Worm (Caenorhabditis elegans) whole organism, young adult: ENCODE data around the gene degt-1.

ENCODE experiments used
- F23B12.7 ChIP-seq: sonication (generic microtip); optimal IDR thresholded peaks from 2 replicates; lab custom pipeline; 2017; ENCODE audit warnings: missing genetic modification characterization, mild to moderate bottlenecking, missing compliant biosample characterization, antibody characterized with exemption, moderate library complexity; ENCODE audit not compliant: insufficient read depth
- F39B2.1 ChIP-seq: fragments of 200-800 bp; sonication (Bioruptor generic); IDR thresholded peaks from 2 replicates; pipeline ENCODE4 v1.3.6; 2022; ENCODE audit warnings: missing genetic modification reagents, missing genetic modification characterization, missing compliant biosample characterization
- F55B11.4 ChIP-seq: sonication (generic microtip); optimal IDR thresholded peaks from 2 replicates; lab custom pipeline; 2016; ENCODE audit warnings: missing compliant biosample characterization, missing genetic modification characterization, borderline replicate concordance; ENCODE audit not compliant: insufficient read depth
- T07F8.4 ChIP-seq: sonication (generic microtip); optimal IDR thresholded peaks from 2 replicates; lab custom pipeline; 2016; ENCODE audit warnings: mild to moderate bottlenecking, missing genetic modification characterization, moderate library complexity, missing compliant biosample characterization
- T26A5.8 ChIP-seq: sonication (generic microtip); optimal IDR thresholded peaks from 2 replicates; lab custom pipeline; 2016; ENCODE audit warnings: missing genetic modification characterization, missing compliant biosample characterization
- Y56A3A.18 ChIP-seq: fragments of 200-800 bp; sonication (Bioruptor generic); IDR thresholded peaks from 2 replicates; pipeline ENCODE4 v1.3.6; 2022; ENCODE audit warnings: missing genetic modification reagents, missing genetic modification characterization, missing compliant biosample characterization
- ama-1 ChIP-seq, 3 experiments: fragments of 150-350 bp in 1 of 3; sonication (generic microtip) in 2 of 3; optimal IDR thresholded peaks; 2 replicates each; lab custom pipeline; 2014 to 2018; ENCODE audit warnings: missing biosample characterization in 2 of 3, missing genetic modification characterization in 2 of 3, missing genetic modification reagents in 2 of 3
- aptf-3 ChIP-seq: fragments of 200-800 bp; sonication (Bioruptor generic); IDR thresholded peaks from 2 replicates; pipeline ENCODE4 v1.3.6; 2022; ENCODE audit warnings: missing genetic modification characterization, missing compliant biosample characterization
- atf-7 ChIP-seq: sonication (generic microtip); optimal IDR thresholded peaks from 2 replicates; lab custom pipeline; 2017; ENCODE audit warnings: mild to moderate bottlenecking, missing genetic modification characterization, missing compliant biosample characterization
- attf-3 ChIP-seq: fragments of 200-800 bp; sonication (Bioruptor generic); conservative IDR thresholded peaks from 2 replicates; pipeline ENCODE4 v1.3.6; 2022; ENCODE audit warnings: missing genetic modification reagents, missing genetic modification characterization, missing compliant biosample characterization
- attf-5 ChIP-seq: fragments of 200-800 bp; sonication (Bioruptor generic); optimal IDR thresholded peaks from 2 replicates; lab custom pipeline; 2018; ENCODE audit warnings: mild to moderate bottlenecking, missing genetic modification characterization, missing compliant biosample characterization
- attf-6 ChIP-seq: fragments of 200-800 bp; sonication (Bioruptor generic); IDR thresholded peaks from 2 replicates; pipeline ENCODE4 v1.3.6; 2022; ENCODE audit warnings: missing genetic modification reagents, missing genetic modification characterization, missing compliant biosample characterization
- bed-1 ChIP-seq: fragments of 200-800 bp; sonication (Bioruptor generic); IDR thresholded peaks from 2 replicates; pipeline ENCODE4 v1.3.6; 2022; ENCODE audit warnings: missing genetic modification reagents, missing genetic modification characterization, missing compliant biosample characterization
- ccch-3 ChIP-seq: fragments of 200-800 bp; sonication (Bioruptor generic); optimal IDR thresholded peaks from 2 replicates; lab custom pipeline; 2018; ENCODE audit warnings: mild to moderate bottlenecking, missing genetic modification characterization, missing compliant biosample characterization
- ceh-100 ChIP-seq: fragments of 200-800 bp; sonication (Bioruptor generic); IDR thresholded peaks from 2 replicates; pipeline ENCODE4 v1.3.6; 2022; ENCODE audit warnings: missing genetic modification reagents, missing genetic modification characterization, missing compliant biosample characterization
- ceh-40 ChIP-seq: fragments of 200-800 bp; sonication (Bioruptor generic); IDR thresholded peaks from 2 replicates; pipeline ENCODE4 v1.3.6; 2022; ENCODE audit warnings: missing genetic modification characterization, missing compliant biosample characterization
- die-1 ChIP-seq: sonication (generic microtip); optimal IDR thresholded peaks from 2 replicates; lab custom pipeline; 2016; ENCODE audit warnings: missing genotype, mild to moderate bottlenecking, missing genetic modification characterization, missing compliant biosample characterization
- dox-1 ChIP-seq: fragments of 200-800 bp; sonication (Bioruptor generic); IDR thresholded peaks from 2 replicates; pipeline ENCODE4 v1.3.6; 2022; ENCODE audit warnings: missing genetic modification reagents, missing genetic modification characterization, missing compliant biosample characterization
- egrh-3 ChIP-seq: fragments of 200-800 bp; sonication (Bioruptor generic); IDR thresholded peaks from 2 replicates; pipeline ENCODE4 v1.3.6; 2022; ENCODE audit warnings: missing genetic modification reagents, missing genetic modification characterization, missing compliant biosample characterization
- hmg-1.2 ChIP-seq: fragments of 200-800 bp; sonication (Bioruptor generic); IDR thresholded peaks from 2 replicates; pipeline ENCODE4 v1.3.6; 2022; ENCODE audit warnings: missing genetic modification reagents, missing genetic modification characterization, missing compliant biosample characterization
- hmg-20 ChIP-seq: fragments of 200-800 bp; sonication (Bioruptor generic); IDR thresholded peaks from 2 replicates; pipeline ENCODE4 v1.3.6; 2022; ENCODE audit warnings: missing genetic modification reagents, missing genetic modification characterization, missing compliant biosample characterization
- hrde-1 ChIP-seq: sonication (generic microtip); optimal IDR thresholded peaks from 2 replicates; lab custom pipeline; 2016; ENCODE audit warnings: missing genetic modification characterization, mild to moderate bottlenecking, missing compliant biosample characterization, moderate library complexity, missing genotype, missing genetic modification reagents, borderline replicate concordance
- let-607 ChIP-seq, 2 experiments: fragments of 200-800 bp in 1 of 2; sonication (Bioruptor generic) in 1 of 2; sonication (generic microtip) in 1 of 2; optimal IDR thresholded peaks; 2 replicates each; lab custom pipeline; 2016 to 2018; ENCODE audit warnings: mild to moderate bottlenecking in 2 of 2, missing compliant biosample characterization in 2 of 2, missing genetic modification characterization in 2 of 2, moderate library complexity in 2 of 2, missing genotype in 1 of 2
- lin-54 ChIP-seq: fragments of 200-800 bp; sonication (Bioruptor generic); optimal IDR thresholded peaks from 2 replicates; lab custom pipeline; 2018; ENCODE audit warnings: mild to moderate bottlenecking, missing genetic modification characterization, missing compliant biosample characterization
- lsl-1 ChIP-seq: fragments of 200-800 bp; sonication (Bioruptor generic); optimal IDR thresholded peaks from 2 replicates; lab custom pipeline; 2018; ENCODE audit warnings: mild to moderate bottlenecking, missing genetic modification characterization, moderate library complexity, missing compliant biosample characterization
- lsy-27 ChIP-seq: sonication (generic microtip); optimal IDR thresholded peaks from 2 replicates; lab custom pipeline; 2017; ENCODE audit warnings: missing genetic modification characterization, mild to moderate bottlenecking, missing compliant biosample characterization, antibody characterized with exemption, missing genotype, borderline replicate concordance; ENCODE audit not compliant: insufficient read depth
- madf-3 ChIP-seq: fragments of 200-800 bp; sonication (Bioruptor generic); IDR thresholded peaks from 2 replicates; pipeline ENCODE4 v1.3.6; 2022; ENCODE audit warnings: missing genetic modification reagents, missing genetic modification characterization, missing compliant biosample characterization
- mcd-1 ChIP-seq: fragments of 200-800 bp; sonication (Bioruptor generic); IDR thresholded peaks from 2 replicates; pipeline ENCODE4 v1.3.6; 2022; ENCODE audit warnings: missing genetic modification reagents, missing genetic modification characterization, missing compliant biosample characterization
- mel-28 ChIP-seq: sonication (generic microtip); optimal IDR thresholded peaks from 2 replicates; lab custom pipeline; 2016; ENCODE audit warnings: borderline replicate concordance, mild to moderate bottlenecking, missing genetic modification characterization, missing compliant biosample characterization
- nfyb-1 ChIP-seq: fragments of 200-800 bp; sonication (Bioruptor generic); IDR thresholded peaks from 2 replicates; pipeline ENCODE4 v1.3.6; 2022; ENCODE audit warnings: missing genetic modification reagents, missing genetic modification characterization, missing compliant biosample characterization
- nhr-120 ChIP-seq: fragments of 200-800 bp; sonication (Bioruptor generic); IDR thresholded peaks from 2 replicates; pipeline ENCODE4 v1.3.6; 2022; ENCODE audit warnings: missing genetic modification characterization, missing compliant biosample characterization
- nhr-27 ChIP-seq: fragments of 200-800 bp; sonication (Bioruptor generic); optimal IDR thresholded peaks from 2 replicates; lab custom pipeline; 2018; ENCODE audit warnings: mild to moderate bottlenecking, missing genetic modification characterization, moderate library complexity, missing compliant biosample characterization
- nhr-80 ChIP-seq: sonication (generic microtip); optimal IDR thresholded peaks from 2 replicates; lab custom pipeline; 2016; ENCODE audit warnings: missing genetic modification characterization, missing compliant biosample characterization
- pha-4 ChIP-seq: fragments of 150-350 bp; sonication (generic microtip); optimal IDR thresholded peaks from 2 replicates; lab custom pipeline; 2014; ENCODE audit warnings: missing biosample characterization, missing genetic modification reagents, missing genetic modification characterization
- rpc-1 ChIP-seq, 2 experiments: fragments of 150-350 bp in 1 of 2; sonication (generic microtip) in 1 of 2; optimal IDR thresholded peaks; 2 replicates each; lab custom pipeline; 2014 to 2018; ENCODE audit warnings: missing biosample characterization in 1 of 2, missing genetic modification characterization in 1 of 2, missing genetic modification reagents in 1 of 2, missing genotype in 1 of 2
- snpc-1.3 ChIP-seq: sonication (generic microtip); optimal IDR thresholded peaks from 2 replicates; lab custom pipeline; 2017; ENCODE audit warnings: missing genetic modification characterization, mild to moderate bottlenecking, missing compliant biosample characterization, antibody characterized with exemption, moderate library complexity, missing genotype, missing genetic modification reagents; ENCODE audit not compliant: insufficient read depth
- tbp1 ChIP-seq: fragments of 200-800 bp; sonication (Bioruptor generic); optimal IDR thresholded peaks from 2 replicates; lab custom pipeline; 2018; ENCODE audit warnings: mild to moderate bottlenecking, missing genetic modification characterization, missing compliant biosample characterization
- tbx-9 ChIP-seq: sonication (generic microtip); optimal IDR thresholded peaks from 2 replicates; lab custom pipeline; 2016; ENCODE audit warnings: borderline replicate concordance, missing genetic modification characterization, inconsistent platforms, missing compliant biosample characterization
- tlf-1 ChIP-seq: fragments of 200-800 bp; sonication (Bioruptor generic); optimal IDR thresholded peaks from 2 replicates; lab custom pipeline; 2018; ENCODE audit warnings: mild to moderate bottlenecking, missing genetic modification characterization, missing compliant biosample characterization
- unc-130 ChIP-seq: sonication (generic microtip); optimal IDR thresholded peaks from 2 replicates; lab custom pipeline; 2016; ENCODE audit warnings: missing genetic modification reagents, missing genetic modification characterization, missing compliant biosample characterization
- ztf-18 ChIP-seq: sonication (generic microtip); optimal IDR thresholded peaks from 2 replicates; lab custom pipeline; 2016; ENCODE audit warnings: missing genotype, mild to moderate bottlenecking, missing genetic modification characterization, missing compliant biosample characterization
- ztf-26 ChIP-seq: sonication (generic microtip); optimal IDR thresholded peaks from 2 replicates; lab custom pipeline; 2017; ENCODE audit warnings: missing genetic modification characterization, missing compliant biosample characterization

Gene degt-1

ce11 chrV:10535325-10535724 is 4.8 kb upstream of the degt-1 start (continued):
- TF ChIP-seq egrh-3 (no peak), nfyb-1 (GFP tag; lab: Robert Waterston, UW) (0 out of 2 replicates have a peak, but pooled peaks have one; percentile 49), snpc-1.3 (tag; lab: Kevin White, UChicago) (no peak), ama-1 (optimal IDR thresholded peaks at IDR 0.05; lab: Kevin White, UChicago) (peak; percentile 19), ama-1 (GFP tag; optimal IDR thresholded peaks at IDR 0.05; lab: Kevin White, UChicago) (no peak), ceh-100 (GFP tag; lab: Robert Waterston, UW) (no peak), unc-130 (GFP tag; lab: Kevin White, UChicago) (no peak), ztf-26 (tag; lab: Kevin White, UChicago) (no peak), tbx-9 (tag; lab: Kevin White, UChicago) (no peak), nhr-27 (no peak), dox-1 (GFP tag; lab: Robert Waterston, UW) (no peak), mcd-1 (GFP tag; lab: Robert Waterston, UW) (peak; percentile 27; the same call in 1 of the 2 replicates), atf-7 (tag; lab: Kevin White, UChicago) (peak; percentile 39), F23B12.7 (no peak), nhr-80 (tag; lab: Kevin White, UChicago) (peak; percentile 46), T26A5.8 (tag; lab: Kevin White, UChicago) (no peak), ztf-18 (tag; lab: Kevin White, UChicago) (peak; percentile 34)

ce11 chrV:10536095-10536691 is 3.9 kb upstream of the degt-1 start, which contains the start of gene ppm-1.A:
Gene ppm-1.A, minus strand, starts transcription at chrV:10536388.
- TF ChIP-seq T07F8.4 (no peak), ztf-18 (tag; lab: Kevin White, UChicago) (no peak), nhr-80 (tag; lab: Kevin White, UChicago) (peak; percentile 21), tbp1 (GFP tag; lab: Kevin White, UChicago) (peak; percentile 25), nfyb-1 (GFP tag; lab: Robert Waterston, UW) (0 out of 2 replicates have a peak, but pooled peaks have one; percentile 35), attf-5 (GFP tag; lab: Kevin White, UChicago) (peak; percentile 20)

ce11 chrV:10536808-10537207 is 3.3 kb upstream of the degt-1 start:
- TF ChIP-seq lsl-1 (GFP tag; lab: Kevin White, UChicago) (peak; percentile 30), let-607 (tag; optimal IDR thresholded peaks at IDR 0.05; lab: Kevin White, UChicago) (peak; percentile 52 to 74), aptf-3 (no peak), madf-3 (GFP tag; lab: Robert Waterston, UW) (no peak), rpc-1 (optimal IDR thresholded peaks at IDR 0.05; lab: Kevin White, UChicago) (no peak), rpc-1 (tag; optimal IDR thresholded peaks at IDR 0.05; lab: Kevin White, UChicago) (no peak), hmg-20 (GFP tag; lab: Robert Waterston, UW) (peak; percentile 86; the same call in 1 of the 2 replicates), pha-4 (no peak), T26A5.8 (tag; lab: Kevin White, UChicago) (no peak), die-1 (tag; lab: Kevin White, UChicago) (no peak), nhr-120 (GFP tag; lab: Robert Waterston, UW) (no peak), hmg-1.2 (GFP tag; lab: Robert Waterston, UW) (peak; percentile 54), mel-28 (tag; lab: Kevin White, UChicago) (no peak), lsy-27 (no peak), ztf-18 (tag; lab: Kevin White, UChicago) (peak; percentile 97), attf-6 (no peak), hrde-1 (tag; lab: Kevin White, UChicago) (no peak), tlf-1 (peak; percentile 55), bed-1 (no peak), attf-5 (GFP tag; lab: Kevin White, UChicago) (peak; percentile 90), lin-54 (GFP tag; lab: Kevin White, UChicago) (peak; percentile 94), Y56A3A.18 (GFP tag; lab: Robert Waterston, UW) (no peak), F55B11.4 (tag; lab: Kevin White, UChicago) (no peak), ceh-40 (no peak), F39B2.1 (GFP tag; lab: Robert Waterston, UW) (no peak), attf-3 (0 out of 2 replicates have a peak, but pooled peaks have one; percentile 59), ccch-3 (GFP tag; lab: Kevin White, UChicago) (no peak)
